Fruit fly (Drosophila melanogaster): Measurements from ENCODE around the gene CG4702.

- TF ChIP-seq CG13204 (GFP tag; optimal IDR thresholded peaks at IDR 0.05) (no peak), CG4496 (GFP tag; IDR thresholded peaks at IDR 0.05) (peak; percentile 79), EcR (GFP tag; optimal IDR thresholded peaks at IDR 0.05) (no peak)
These were observed 49.0 kb downstream of the CG4702 start for dm6 chr3R:12078961-12079360.

Measured in whole organism, pupa.